Worm (Caenorhabditis elegans) whole organism, L4 larva: ENCODE results near the gene col-151.

Experiments used
- daf-16 ChIP-seq, 3 experiments: sonication (generic microtip); optimal IDR thresholded peaks; 2 replicates each; lab custom pipeline; 2016 to 2017; ENCODE audit warnings: missing genetic modification characterization in 3 of 3, missing genetic modification reagents in 3 of 3, mild to moderate bottlenecking in 2 of 3, missing compliant biosample characterization in 2 of 3, missing biosample characterization in 1 of 3, moderate library complexity in 1 of 3
- lin-13 ChIP-seq: fragments of 150-350 bp; optimal IDR thresholded peaks from 2 replicates; lab custom pipeline; 2014; ENCODE audit warnings: missing biosample characterization, missing genetic modification reagents, missing genetic modification characterization
- nhr-77 ChIP-seq: fragments of 150-350 bp; optimal IDR thresholded peaks from 2 replicates; lab custom pipeline; 2014; ENCODE audit warnings: missing biosample characterization, missing genetic modification characterization
- pqm-1 ChIP-seq: sonication (generic microtip); optimal IDR thresholded peaks from 2 replicates; lab custom pipeline; 2017; ENCODE audit warnings: missing biosample characterization, missing genetic modification characterization

DNA sequence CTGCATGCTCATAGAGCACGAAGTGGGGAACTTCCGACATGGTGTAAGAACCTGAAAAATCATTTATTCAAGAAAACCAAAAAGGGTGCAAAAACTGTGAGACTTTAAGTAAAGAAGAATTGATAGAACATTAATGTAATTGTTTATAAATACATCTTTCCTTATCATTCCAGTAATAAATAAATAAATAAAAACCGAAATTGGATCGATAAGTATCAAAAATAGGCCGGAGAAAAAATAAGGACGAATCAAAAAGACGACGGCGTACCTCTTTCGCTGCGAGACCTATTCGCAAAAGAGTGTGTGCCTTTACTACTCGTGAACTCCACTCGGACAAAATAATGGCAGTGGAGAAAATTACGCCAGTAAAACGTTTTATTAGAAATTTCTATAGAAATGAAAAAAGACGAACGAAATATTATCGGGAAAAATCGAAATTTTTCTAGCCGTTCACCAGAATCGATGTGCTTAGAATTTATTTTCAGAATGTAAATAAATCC is 42.0 kb downstream of the col-151 start, which contains the start of gene nol-56:
- TF ChIP-seq lin-13 (peak; percentile 52), pqm-1 (tag; lab: Kevin White, UChicago) (no peak), nhr-77 (tag; lab: Kevin White, UChicago) (peak; percentile 71), daf-16 (GFP tag; optimal IDR thresholded peaks at IDR 0.05; lab: Kevin White, UChicago) (peak in 1 of 2 experiments; percentile 4), daf-16 (tag; optimal IDR thresholded peaks at IDR 0.05; lab: Kevin White, UChicago) (peak; percentile 62)
